Worm (Caenorhabditis elegans): Measurements from ENCODE around the gene srj-27.

The srj-27 gene

DNA sequence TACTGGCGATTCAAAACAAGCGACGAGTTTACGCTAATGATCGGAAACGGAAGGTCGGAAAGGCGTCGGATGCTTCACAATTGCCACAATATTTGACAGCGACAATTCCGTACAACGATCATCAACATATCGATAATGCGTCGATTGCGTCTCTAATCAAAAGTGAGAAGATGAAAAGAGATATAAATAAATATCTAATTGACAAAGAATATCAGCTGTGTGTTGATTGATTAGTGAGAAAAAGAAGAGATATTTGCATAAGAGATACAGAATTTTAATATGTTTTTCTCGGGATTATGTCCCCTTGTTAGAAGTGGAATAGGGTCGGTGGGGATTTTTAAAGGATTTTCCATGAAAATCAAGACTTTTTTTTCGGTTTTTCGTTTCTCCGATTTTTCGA is 48.8 kb downstream of the srj-27 start:
- no peak for TF ChIP-seq zag-1 (tag; optimal IDR thresholded peaks at IDR 0.05)
- no peak for TF ChIP-seq skn-1 (tag; optimal IDR thresholded peaks at IDR 0.05)
- TF ChIP-seq unc-55 (GFP tag; optimal IDR thresholded peaks at IDR 0.05): no peak
